Worm (Caenorhabditis elegans) whole organism, mixed stage, embryonic: ENCODE results near the gene D2024.1.
"Not testable (repeated sequence)": the region's sequence is repeated elsewhere in the genome, so short reads cannot be mapped to it uniquely, and the experiment has no call there.

Experiments
- M03D4.4 ChIP-seq: sonication (generic microtip); optimal IDR thresholded peaks from 2 replicates; lab custom pipeline; 2017; ENCODE audit warnings: mild to moderate bottlenecking, missing genetic modification characterization, missing compliant biosample characterization
- bed-3 ChIP-seq: fragments of 200-800 bp; sonication (Bioruptor generic); optimal IDR thresholded peaks from 3 replicates; lab custom pipeline; 2018; ENCODE audit warnings: mild to moderate bottlenecking, missing genetic modification characterization, moderate library complexity, missing compliant biosample characterization
- blmp-1 ChIP-seq: fragments of 150-350 bp; optimal IDR thresholded peaks from 2 replicates; lab custom pipeline; 2014; ENCODE audit warnings: missing biosample characterization, missing genetic modification characterization
- ceh-39 ChIP-seq: fragments of 150-350 bp; optimal IDR thresholded peaks from 2 replicates; lab custom pipeline; 2014; ENCODE audit warnings: missing biosample characterization, missing genetic modification characterization
- ceh-43 ChIP-seq: fragments of 200-800 bp; sonication (Bioruptor generic); optimal IDR thresholded peaks from 2 replicates; lab custom pipeline; 2018; ENCODE audit warnings: mild to moderate bottlenecking, missing genetic modification characterization, moderate library complexity, missing compliant biosample characterization
- ceh-83 ChIP-seq: fragments of 200-800 bp; sonication (Bioruptor generic); optimal IDR thresholded peaks from 2 replicates; lab custom pipeline; 2018; ENCODE audit warnings: mild to moderate bottlenecking, missing genetic modification characterization, missing compliant biosample characterization
- ces-1 ChIP-seq: fragments of 150-350 bp; optimal IDR thresholded peaks from 2 replicates; lab custom pipeline; 2014; ENCODE audit warnings: missing biosample characterization, missing genetic modification reagents, missing genetic modification characterization
- drap-1 ChIP-seq: fragments of 200-800 bp; sonication (Bioruptor generic); optimal IDR thresholded peaks from 3 replicates; lab custom pipeline; 2018; ENCODE audit warnings: mild to moderate bottlenecking, missing genetic modification characterization, missing compliant biosample characterization
- elt-1 ChIP-seq: sonication (generic microtip); optimal IDR thresholded peaks from 2 replicates; lab custom pipeline; 2017; ENCODE audit warnings: missing genetic modification characterization, mild to moderate bottlenecking, missing compliant biosample characterization, antibody characterized with exemption, moderate library complexity, borderline replicate concordance; ENCODE audit not compliant: insufficient read depth
- flh-1 ChIP-seq: fragments of 200-800 bp; sonication (Bioruptor generic); optimal IDR thresholded peaks from 2 replicates; lab custom pipeline; 2018; ENCODE audit warnings: mild to moderate bottlenecking, missing genetic modification characterization, moderate library complexity, missing compliant biosample characterization
- hlh-1 ChIP-seq: fragments of 150-350 bp; optimal IDR thresholded peaks from 2 replicates; lab custom pipeline; 2014; ENCODE audit warnings: missing biosample characterization, missing genetic modification reagents, missing genetic modification characterization
- lin-13 ChIP-seq: fragments of 150-350 bp; optimal IDR thresholded peaks from 2 replicates; lab custom pipeline; 2014; ENCODE audit warnings: missing biosample characterization, missing genetic modification characterization
- lin-32 ChIP-seq: fragments of 200-800 bp; sonication (Bioruptor generic); optimal IDR thresholded peaks from 2 replicates; lab custom pipeline; 2018; ENCODE audit warnings: mild to moderate bottlenecking, missing genetic modification characterization, missing compliant biosample characterization
- lsy-2 ChIP-seq: fragments of 150-350 bp; optimal IDR thresholded peaks from 2 replicates; lab custom pipeline; 2014; ENCODE audit warnings: missing biosample characterization, missing genetic modification characterization
- mab-5 ChIP-seq: fragments of 150-350 bp; optimal IDR thresholded peaks from 2 replicates; lab custom pipeline; 2014; ENCODE audit warnings: missing biosample characterization, missing genetic modification characterization
- mls-2 ChIP-seq: sonication (generic microtip); optimal IDR thresholded peaks from 2 replicates; lab custom pipeline; 2016; ENCODE audit warnings: mild to moderate bottlenecking, missing genetic modification characterization, moderate library complexity, missing compliant biosample characterization
- nhr-12 ChIP-seq: fragments of 150-350 bp; optimal IDR thresholded peaks from 2 replicates; lab custom pipeline; 2014; ENCODE audit warnings: missing biosample characterization, missing genetic modification characterization
- nhr-237 ChIP-seq: fragments of 150-350 bp; optimal IDR thresholded peaks from 2 replicates; lab custom pipeline; 2014; ENCODE audit warnings: missing biosample characterization, missing genetic modification characterization
- snpc-4 ChIP-seq: fragments of 150-350 bp; optimal IDR thresholded peaks from 2 replicates; lab custom pipeline; 2014; ENCODE audit warnings: missing biosample characterization, missing genetic modification characterization
- sptf-1 ChIP-seq: sonication (generic microtip); optimal IDR thresholded peaks from 2 replicates; lab custom pipeline; 2017; ENCODE audit warnings: mild to moderate bottlenecking, missing genetic modification characterization, moderate library complexity, missing compliant biosample characterization
- unc-120 ChIP-seq: sonication (generic microtip); optimal IDR thresholded peaks from 2 replicates; lab custom pipeline; 2017; ENCODE audit warnings: missing genetic modification characterization, missing compliant biosample characterization; ENCODE audit not compliant: poor library complexity, severe bottlenecking
- unc-39 ChIP-seq: fragments of 150-350 bp; optimal IDR thresholded peaks from 2 replicates; lab custom pipeline; 2014; ENCODE audit warnings: missing biosample characterization, missing genetic modification characterization
- unc-62 ChIP-seq: fragments of 150-350 bp; optimal IDR thresholded peaks from 2 replicates; lab custom pipeline; 2014; ENCODE audit warnings: missing biosample characterization, missing genetic modification reagents, missing genetic modification characterization
- ztf-11 ChIP-seq: fragments of 150-350 bp; optimal IDR thresholded peaks from 2 replicates; lab custom pipeline; 2014; ENCODE audit warnings: missing biosample characterization, missing genetic modification characterization

The D2024.1 gene

DNA sequence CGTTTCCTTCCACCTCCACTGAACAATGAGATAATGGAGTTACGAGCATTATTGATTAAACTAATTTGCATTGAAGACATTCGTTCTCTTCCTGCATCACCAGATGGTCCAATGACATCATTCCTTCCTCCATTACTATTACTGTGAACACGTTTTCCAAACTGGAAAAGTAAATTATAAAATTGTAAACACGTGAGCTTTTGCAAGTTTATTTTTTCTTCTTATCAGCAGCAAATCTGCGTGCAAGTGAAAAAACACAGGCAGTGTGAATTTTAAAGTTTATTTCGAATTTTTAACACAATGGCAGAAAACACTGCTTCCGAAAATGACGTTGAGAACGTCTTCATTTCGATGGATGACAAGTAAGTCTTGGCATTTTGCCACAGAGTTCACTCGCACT lies at the start of gene D2024.1:
TSS of gene D2024.1 (plus strand) at position 301 of the 400 bp plus-strand sequence.
- not testable (repeated sequence) for TF ChIP-seq elt-1 (tag; lab: Kevin White, UChicago); unc-120 (tag; lab: Kevin White, UChicago); lin-32 (GFP tag; lab: Kevin White, UChicago)
- TF ChIP-seq, all 35 proteins: peak for 0; not testable (repeated sequence) for 35

DNA sequence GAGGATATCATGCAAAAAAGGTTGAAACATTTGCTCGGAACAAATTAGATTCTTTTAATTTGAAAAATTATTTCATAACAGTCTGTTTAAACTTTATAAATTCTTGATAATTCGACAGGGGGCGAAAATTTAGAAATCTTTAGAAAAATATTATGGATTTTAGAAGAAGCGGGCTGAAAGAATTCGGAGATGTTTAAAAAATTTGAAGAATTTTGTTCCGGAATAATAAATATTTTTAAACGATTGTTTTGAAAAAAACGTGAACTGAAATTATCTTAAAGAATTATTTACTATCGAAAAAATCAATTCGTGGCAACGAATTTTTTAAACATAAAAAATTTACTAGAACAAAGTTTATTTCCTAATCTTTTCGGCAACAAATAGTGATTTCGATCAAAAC lies 43.6 kb upstream of the D2024.1 start, which contains the start of gene R13A1.3:
TSS of gene R13A1.3 (plus strand) at position 301 of the 400 bp plus-strand sequence.
- no peak for TF ChIP-seq unc-39
- TF ChIP-seq mab-5 (tag; lab: Kevin White, UChicago), result no peak

DNA sequence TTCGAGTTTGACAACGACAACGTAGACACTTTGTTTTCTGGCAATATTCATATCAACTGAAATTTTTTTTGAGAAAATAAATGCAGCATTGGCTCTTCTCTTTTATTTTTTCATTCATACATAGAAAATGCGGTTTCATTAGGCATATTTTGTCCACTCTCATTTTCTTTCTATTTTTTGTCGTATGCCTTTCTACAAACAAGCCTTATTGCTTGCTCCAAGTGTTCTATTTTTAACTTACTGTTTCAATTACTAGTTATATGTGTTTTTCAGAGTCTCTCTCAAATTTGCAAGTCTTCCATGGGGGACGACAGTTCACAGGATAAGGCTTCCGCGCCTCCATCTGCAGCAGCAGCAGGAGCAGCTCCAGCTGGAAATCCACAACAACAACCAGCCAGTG lies 41.4 kb upstream of the D2024.1 start, which contains the start of gene kcc-1:
TSS of gene kcc-1 (plus strand) at position 301 of the 400 bp plus-strand sequence.
- no peak for TF ChIP-seq unc-62 (GFP tag; lab: Kevin White, UChicago)

DNA sequence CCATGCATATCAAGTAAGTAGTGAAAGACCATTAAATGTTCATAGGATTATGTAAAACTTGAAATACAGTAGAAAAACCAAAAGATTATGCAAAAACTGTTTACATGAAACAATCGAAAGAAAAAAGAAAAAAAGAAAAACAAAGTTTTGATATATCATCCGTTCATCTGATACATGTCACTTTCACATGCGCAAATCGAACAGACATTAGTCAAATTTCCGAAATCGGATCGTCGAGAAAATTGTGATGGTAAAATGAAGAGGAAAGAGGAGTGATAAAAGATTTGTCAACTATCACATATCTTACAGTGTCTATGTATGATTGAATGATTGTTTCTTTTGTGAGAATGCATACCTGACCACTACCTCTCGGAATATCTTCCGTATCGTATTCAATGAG lies 38.4 kb upstream of the D2024.1 start:
- no peak for TF ChIP-seq ceh-83 (GFP tag; lab: Kevin White, UChicago)

DNA sequence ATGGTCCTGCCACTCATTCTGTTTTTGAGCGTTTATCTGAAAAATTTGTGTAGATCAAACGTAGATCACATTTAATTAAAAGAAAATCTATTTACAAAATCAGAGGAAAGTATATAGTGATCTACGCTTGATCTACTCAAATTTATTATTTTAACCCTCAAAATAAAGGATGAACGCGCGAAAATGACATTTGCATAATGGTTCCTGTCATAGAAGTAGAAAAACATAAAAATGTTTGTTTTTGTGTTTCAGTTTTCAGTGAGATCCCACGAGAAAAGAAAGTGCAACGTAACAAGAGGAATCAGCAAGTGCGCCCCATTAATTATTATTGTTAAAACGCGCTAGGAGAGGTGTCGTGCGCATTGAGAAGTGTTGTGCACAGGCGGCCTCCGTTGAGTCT lies 36.0 kb upstream of the D2024.1 start:
- TF ChIP-seq lin-32 (GFP tag; lab: Kevin White, UChicago) (no peak), ztf-11 (tag; lab: Kevin White, UChicago) (no peak)

DNA sequence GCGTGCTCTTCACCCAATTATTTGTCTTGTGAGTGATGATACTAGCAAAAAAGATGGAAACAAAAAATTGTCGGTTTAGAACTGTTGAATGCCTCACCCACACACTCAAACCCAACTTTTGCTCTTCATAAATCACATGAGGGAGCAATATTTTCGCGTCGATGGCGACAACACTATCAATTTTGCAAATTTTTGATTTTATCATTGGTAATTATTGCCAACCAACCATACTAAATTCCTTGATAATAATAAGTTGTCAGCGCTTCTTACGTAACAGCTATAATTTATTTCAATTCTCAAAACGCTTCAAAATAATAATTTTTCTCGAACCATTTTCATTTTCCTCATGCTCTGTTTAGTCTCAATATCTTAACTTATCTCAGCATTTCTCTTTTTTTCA lies 34.6 kb upstream of the D2024.1 start:
- TF ChIP-seq unc-120 (tag; lab: Kevin White, UChicago), result no peak
- TF ChIP-seq M03D4.4, result no peak
- no peak for TF ChIP-seq ceh-39 (tag; lab: Kevin White, UChicago)
- TF ChIP-seq drap-1 (GFP tag; lab: Kevin White, UChicago), result no peak

DNA sequence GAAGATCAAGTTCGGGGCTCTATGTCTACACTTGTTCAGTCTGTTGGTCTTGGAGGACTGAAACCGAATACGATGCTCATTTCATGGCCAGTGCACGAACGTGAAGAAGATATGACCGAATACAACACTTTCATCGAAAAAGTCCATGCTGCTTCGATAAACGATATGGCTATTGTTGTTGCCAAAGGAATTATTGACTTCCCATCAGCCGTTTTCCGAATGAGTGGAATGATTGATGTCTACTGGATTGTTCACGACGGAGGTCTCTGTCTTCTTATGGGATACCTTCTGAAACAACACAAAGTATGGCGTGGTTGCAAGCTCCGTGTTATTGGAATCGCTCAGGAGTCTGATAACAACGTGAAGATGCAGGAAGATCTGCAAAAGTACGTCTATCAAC lies 31.1 kb upstream of the D2024.1 start:
- no peak for TF ChIP-seq lin-13 (tag; lab: Kevin White, UChicago)
- no peak for TF ChIP-seq nhr-237 (tag; lab: Kevin White, UChicago)
- TF ChIP-seq lsy-2, result no peak
- TF ChIP-seq sptf-1 (tag; lab: Kevin White, UChicago), result no peak
- TF ChIP-seq unc-39, result no peak
- TF ChIP-seq ces-1 (GFP tag; lab: Kevin White, UChicago), result no peak
- TF ChIP-seq bed-3, result no peak
- no peak for TF ChIP-seq unc-120 (tag; lab: Kevin White, UChicago)
- TF ChIP-seq elt-1 (tag; lab: Kevin White, UChicago), result no peak
- no peak for TF ChIP-seq nhr-12
- no peak for TF ChIP-seq mls-2 (tag; lab: Kevin White, UChicago)
- no peak for TF ChIP-seq M03D4.4
- no peak for TF ChIP-seq snpc-4
- TF ChIP-seq hlh-1 (tag; lab: Kevin White, UChicago), result no peak
- no peak for TF ChIP-seq flh-1 (GFP tag; lab: Kevin White, UChicago)
- TF ChIP-seq, all 35 proteins: peak for 0

DNA sequence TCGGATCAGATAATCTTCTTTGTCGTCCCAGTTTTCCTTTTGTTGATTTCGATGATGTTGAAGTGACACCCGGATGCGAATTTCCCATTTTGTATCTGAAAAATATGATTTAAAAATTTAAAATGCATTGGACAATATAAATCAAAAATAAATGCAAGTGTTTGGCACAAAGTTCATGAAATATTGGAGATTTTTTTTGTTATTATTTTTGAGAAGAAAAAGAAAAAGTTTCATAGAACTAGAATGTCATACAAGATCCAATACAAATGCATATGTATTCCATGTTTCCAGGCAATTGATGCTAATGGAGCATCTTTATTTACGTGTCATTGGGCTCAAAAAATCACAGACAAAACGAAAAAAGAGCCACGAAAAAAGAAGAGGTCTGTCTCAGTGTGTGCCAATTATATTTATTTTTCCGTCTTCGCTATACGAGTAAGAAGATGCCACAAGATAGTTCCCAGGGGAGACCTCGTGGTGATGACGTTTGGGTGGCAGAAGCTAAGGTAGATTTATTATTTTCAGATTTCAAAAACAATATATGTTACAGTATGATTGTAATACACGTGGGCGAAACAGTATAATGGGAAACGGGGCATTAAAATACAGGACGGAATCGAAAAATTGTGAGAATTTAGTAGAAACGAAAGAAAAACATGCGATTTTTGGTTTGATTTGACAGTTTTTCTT lies 27.8 kb upstream of the D2024.1 start, which contains the start of the genes glb-23 and R13A1.1:
TSS of gene glb-23 (minus strand) at position 101 of the 690 bp plus-strand sequence.
TSS of gene R13A1.1 (plus strand) at position 640 of the 690 bp plus-strand sequence.
- TF ChIP-seq unc-39, result no peak
- TF ChIP-seq ces-1 (GFP tag; lab: Kevin White, UChicago), result no peak
- TF ChIP-seq drap-1 (GFP tag; lab: Kevin White, UChicago), result no peak
- TF ChIP-seq blmp-1 (tag; lab: Kevin White, UChicago), result no peak
- no peak for TF ChIP-seq ceh-43 (GFP tag; lab: Kevin White, UChicago)
- no peak for TF ChIP-seq ztf-11 (tag; lab: Kevin White, UChicago)
- TF ChIP-seq elt-1 (tag; lab: Kevin White, UChicago), result no peak
